Worm (Caenorhabditis elegans): Measurements from ENCODE around the gene acr-18.

The acr-18 gene

ce11 chrV:15516476-15516875 lies 42.5 kb downstream of the acr-18 start:
- TF ChIP-seq rpc-1 (optimal IDR thresholded peaks at IDR 0.05) (no peak), rpc-1 (tag; optimal IDR thresholded peaks at IDR 0.05) (peak; percentile 53), tbp1 (GFP tag; optimal IDR thresholded peaks at IDR 0.05) (peak; percentile 71), snpc-1.3 (tag; optimal IDR thresholded peaks at IDR 0.05; ENCODE audit: insufficient read depth) (no peak), B0261.1 (tag; optimal IDR thresholded peaks at IDR 0.05) (peak; percentile 11), F57A8.1 (GFP tag; optimal IDR thresholded peaks at IDR 0.05) (no peak)

- TF ChIP-seq fkh-3 (tag; optimal IDR thresholded peaks at IDR 0.05): no peak
- TF ChIP-seq tbp1 (GFP tag; optimal IDR thresholded peaks at IDR 0.05): peak; percentile 89
- no peak for TF ChIP-seq ztf-22 (GFP tag; optimal IDR thresholded peaks at IDR 0.05)
- TF ChIP-seq B0261.1 (tag; optimal IDR thresholded peaks at IDR 0.05): peak; percentile 77
- TF ChIP-seq ztf-18 (tag; optimal IDR thresholded peaks at IDR 0.05): peak; percentile 5
- peak; percentile 40 for TF ChIP-seq die-1 (tag; optimal IDR thresholded peaks at IDR 0.05)
- TF ChIP-seq nhr-80 (tag; optimal IDR thresholded peaks at IDR 0.05): peak; percentile 17
- peak; percentile 50; the same call in 1 of the 2 replicates for TF ChIP-seq zfh-2 (GFP tag; conservative IDR thresholded peaks at IDR 0.05)
- peak; percentile 23; the same call in 1 of the 2 replicates for TF ChIP-seq madf-6 (GFP tag; IDR thresholded peaks at IDR 0.05)
- TF ChIP-seq lin-40 (tag; optimal IDR thresholded peaks at IDR 0.05): no peak
- no peak for TF ChIP-seq snpc-4 (GFP tag; optimal IDR thresholded peaks at IDR 0.05)
- TF ChIP-seq snpc-4 (tag; optimal IDR thresholded peaks at IDR 0.05): peak in 1 of 4 experiments; percentile 45
- no peak for TF ChIP-seq T26A5.8 (tag; optimal IDR thresholded peaks at IDR 0.05)
- 0 out of 2 replicates have a peak, but pooled peaks have one; percentile 10 for TF ChIP-seq hsf-1 (GFP tag; IDR thresholded peaks at IDR 0.05)
- TF ChIP-seq nhr-90 (tag; optimal IDR thresholded peaks at IDR 0.05): peak; percentile 51
- TF ChIP-seq rpc-1 (optimal IDR thresholded peaks at IDR 0.05): peak; percentile 47
- peak; percentile 73 for TF ChIP-seq rpc-1 (tag; optimal IDR thresholded peaks at IDR 0.05)
- no peak for TF ChIP-seq ZK185.1 (tag; optimal IDR thresholded peaks at IDR 0.05; ENCODE audit: poor library complexity, severe bottlenecking)
- TF ChIP-seq unc-62 (GFP tag; optimal IDR thresholded peaks at IDR 0.05): no peak
- peak; percentile 39 for TF ChIP-seq ceh-27 (GFP tag; optimal IDR thresholded peaks at IDR 0.05)
- peak; percentile 22 for TF ChIP-seq F49E8.2 (tag; optimal IDR thresholded peaks at IDR 0.05; ENCODE audit: insufficient read depth)
- TF ChIP-seq him-1 (tag; optimal IDR thresholded peaks at IDR 0.05): peak; percentile 65
- peak; percentile 66 for TF ChIP-seq D2030.7 (GFP tag; IDR thresholded peaks at IDR 0.05)
- TF ChIP-seq aptf-2 (GFP tag; conservative IDR thresholded peaks at IDR 0.05): 0 out of 2 replicates have a peak, but pooled peaks have one; percentile 32
- TF ChIP-seq F23B12.7 (tag; optimal IDR thresholded peaks at IDR 0.05; ENCODE audit: insufficient read depth): peak; percentile 33
- TF ChIP-seq lsl-1 (GFP tag; optimal IDR thresholded peaks at IDR 0.05): peak; percentile 40
- 0 out of 2 replicates have a peak, but pooled peaks have one; percentile 8 for TF ChIP-seq mcd-1 (GFP tag; IDR thresholded peaks at IDR 0.05)
- TF ChIP-seq ztf-26 (tag; optimal IDR thresholded peaks at IDR 0.05): peak; percentile 13
- TF ChIP-seq F33H1.4 (GFP tag; IDR thresholded peaks at IDR 0.05): peak; percentile 54; the same call in 1 of the 2 replicates
- peak; percentile 16 for TF ChIP-seq F52B5.7 (tag; optimal IDR thresholded peaks at IDR 0.05)
- peak; percentile 75; the same call in 1 of the 2 replicates for TF ChIP-seq lin-26 (GFP tag; IDR thresholded peaks at IDR 0.05)
- no peak for TF ChIP-seq cebp-2 (GFP tag; IDR thresholded peaks at IDR 0.05)
- peak; percentile 77 for TF ChIP-seq dox-1 (GFP tag; IDR thresholded peaks at IDR 0.05)
- TF ChIP-seq snpc-3.4 (tag; optimal IDR thresholded peaks at IDR 0.05): peak; percentile 6
- TF ChIP-seq mxl-1 (tag; optimal IDR thresholded peaks at IDR 0.05): no peak
- peak; percentile 54 for TF ChIP-seq zim-3 (tag; optimal IDR thresholded peaks at IDR 0.05)
- peak; percentile 41; the same call in 1 of the 2 replicates for TF ChIP-seq hmg-1.2 (GFP tag; IDR thresholded peaks at IDR 0.05)
- peak; percentile 63 for TF ChIP-seq pbrm-1 (GFP tag; IDR thresholded peaks at IDR 0.05)
Measured at ce11 chrV:15515365-15515764, 43.6 kb downstream of the acr-18 start.
